Worm (Caenorhabditis elegans) whole organism, L2 larva: ENCODE results near the gene C01F1.5.

Experiments used
- mdl-1 ChIP-seq, 2 experiments: fragments of 150-350 bp in 1 of 2; sonication (generic microtip) in 1 of 2; optimal IDR thresholded peaks; 2 replicates each; lab custom pipeline; 2017; ENCODE audit warnings: missing biosample characterization in 2 of 2, missing genetic modification characterization in 2 of 2
- nhr-77 ChIP-seq: fragments of 150-350 bp; optimal IDR thresholded peaks from 2 replicates; lab custom pipeline; 2014; ENCODE audit warnings: missing biosample characterization, missing genetic modification characterization

DNA sequence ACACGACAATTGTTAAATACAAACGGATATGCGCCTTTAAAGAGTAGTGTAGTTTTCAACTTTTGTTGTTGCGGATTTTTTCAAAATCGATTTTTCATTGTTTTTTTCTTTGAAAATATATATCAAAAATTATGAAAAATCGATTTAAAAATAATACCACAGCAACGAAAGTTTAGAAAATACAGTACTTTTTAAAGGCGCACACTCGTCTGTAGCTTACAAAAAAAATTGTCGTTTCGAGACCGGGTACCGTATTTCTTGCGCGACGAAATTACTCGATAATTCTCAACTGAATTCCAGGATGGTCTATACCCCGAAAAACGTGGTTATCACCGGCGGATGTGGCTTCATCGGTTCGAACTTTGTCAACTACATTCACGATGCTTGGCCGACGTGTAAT lies 13.2 kb upstream of the C01F1.5 start, which contains the start of gene rml-4:
- TF ChIP-seq nhr-77 (no peak), mdl-1 (tag; optimal IDR thresholded peaks at IDR 0.05; lab: Kevin White, UChicago) (no peak)
